Worm (Caenorhabditis elegans) whole organism, L2 larva: Measurements from ENCODE around the gene F49F1.14.

ENCODE experiments used
- C34F6.9 ChIP-seq: fragments of 150-350 bp; optimal IDR thresholded peaks from 2 replicates; lab custom pipeline; 2014; ENCODE audit warnings: missing biosample characterization, missing genetic modification characterization
- R02D3.7 ChIP-seq: fragments of 150-350 bp; optimal IDR thresholded peaks from 2 replicates; lab custom pipeline; 2014; ENCODE audit warnings: missing biosample characterization, missing genetic modification characterization
- Y55F3AM.14 ChIP-seq: fragments of 200-800 bp; sonication (Bioruptor generic); optimal IDR thresholded peaks from 2 replicates; lab custom pipeline; 2018; ENCODE audit warnings: mild to moderate bottlenecking, missing genetic modification characterization, missing compliant biosample characterization
- ZK546.5 ChIP-seq: sonication (generic microtip); optimal IDR thresholded peaks from 2 replicates; lab custom pipeline; 2017; ENCODE audit warnings: missing biosample characterization, missing genetic modification characterization
- alr-1 ChIP-seq: fragments of 150-350 bp; optimal IDR thresholded peaks from 2 replicates; lab custom pipeline; 2014; ENCODE audit warnings: missing biosample characterization, missing genetic modification characterization
- ama-1 ChIP-seq: fragments of 150-350 bp; optimal IDR thresholded peaks from 2 replicates; lab custom pipeline; 2018; ENCODE audit warnings: inconsistent platforms
- blmp-1 ChIP-seq: sonication (generic microtip); optimal IDR thresholded peaks from 2 replicates; lab custom pipeline; 2017; ENCODE audit warnings: missing genetic modification characterization, mild to moderate bottlenecking, missing compliant biosample characterization, antibody characterized with exemption, moderate library complexity; ENCODE audit not compliant: insufficient read depth
- ceh-16 ChIP-seq: fragments of 150-350 bp; optimal IDR thresholded peaks from 2 replicates; lab custom pipeline; 2014; ENCODE audit warnings: missing biosample characterization, missing genetic modification characterization
- ceh-82 ChIP-seq: fragments of 150-350 bp; optimal IDR thresholded peaks from 2 replicates; lab custom pipeline; 2014; ENCODE audit warnings: missing biosample characterization, missing genetic modification characterization
- crh-2 ChIP-seq: sonication (generic microtip); optimal IDR thresholded peaks from 2 replicates; lab custom pipeline; 2017; ENCODE audit warnings: missing biosample characterization, missing genetic modification characterization
- egl-27 ChIP-seq: sonication (generic microtip); optimal IDR thresholded peaks from 3 replicates; lab custom pipeline; 2017; ENCODE audit warnings: missing biosample characterization, missing genetic modification reagents, missing genetic modification characterization
- elt-1 ChIP-seq: fragments of 150-350 bp; optimal IDR thresholded peaks from 2 replicates; lab custom pipeline; 2014; ENCODE audit warnings: missing biosample characterization, missing genetic modification characterization
- elt-3 ChIP-seq: sonication (generic microtip); optimal IDR thresholded peaks from 2 replicates; lab custom pipeline; 2017; ENCODE audit warnings: missing biosample characterization, missing genetic modification characterization
- fos-1 ChIP-seq: fragments of 150-350 bp; optimal IDR thresholded peaks from 2 replicates; lab custom pipeline; 2014; ENCODE audit warnings: missing biosample characterization, missing genetic modification characterization
- gmeb-1 ChIP-seq: fragments of 150-350 bp; optimal IDR thresholded peaks from 2 replicates; lab custom pipeline; 2014; ENCODE audit warnings: missing biosample characterization, missing genetic modification characterization
- lsy-2 ChIP-seq, 2 experiments: fragments of 150-350 bp in 1 of 2; sonication (generic microtip) in 1 of 2; optimal IDR thresholded peaks; 2 replicates each; lab custom pipeline; 2014 to 2017; ENCODE audit warnings: missing biosample characterization in 2 of 2, missing genetic modification characterization in 2 of 2
- mab-5 ChIP-seq: fragments of 150-350 bp; optimal IDR thresholded peaks from 2 replicates; lab custom pipeline; 2014; ENCODE audit warnings: missing biosample characterization, missing genetic modification characterization
- mbf-1 ChIP-seq: sonication (generic microtip); optimal IDR thresholded peaks from 2 replicates; lab custom pipeline; 2017; ENCODE audit warnings: missing biosample characterization, missing genetic modification characterization
- mdl-1 ChIP-seq, 2 experiments: fragments of 150-350 bp in 1 of 2; sonication (generic microtip) in 1 of 2; optimal IDR thresholded peaks; 2 replicates each; lab custom pipeline; 2017; ENCODE audit warnings: missing biosample characterization in 2 of 2, missing genetic modification characterization in 2 of 2
- nhr-12 ChIP-seq: fragments of 150-350 bp; optimal IDR thresholded peaks from 2 replicates; lab custom pipeline; 2014; ENCODE audit warnings: missing biosample characterization, missing genetic modification characterization
- nhr-129 ChIP-seq: fragments of 150-350 bp; optimal IDR thresholded peaks from 2 replicates; lab custom pipeline; 2014; ENCODE audit warnings: missing biosample characterization, missing genetic modification characterization
- nhr-21 ChIP-seq: fragments of 150-350 bp; optimal IDR thresholded peaks from 2 replicates; lab custom pipeline; 2014; ENCODE audit warnings: missing biosample characterization, missing genetic modification characterization
- nhr-23 ChIP-seq: fragments of 150-350 bp; optimal IDR thresholded peaks from 2 replicates; lab custom pipeline; 2014; ENCODE audit warnings: missing biosample characterization, missing genetic modification reagents, missing genetic modification characterization
- nhr-25 ChIP-seq: fragments of 150-350 bp; sonication (generic microtip); optimal IDR thresholded peaks from 3 replicates; lab custom pipeline; 2014; ENCODE audit warnings: missing biosample characterization, missing genetic modification characterization
- nhr-6 ChIP-seq: fragments of 150-350 bp; optimal IDR thresholded peaks from 2 replicates; lab custom pipeline; 2014; ENCODE audit warnings: missing biosample characterization, missing genetic modification characterization
- nhr-77 ChIP-seq: fragments of 150-350 bp; optimal IDR thresholded peaks from 2 replicates; lab custom pipeline; 2014; ENCODE audit warnings: missing biosample characterization, missing genetic modification characterization
- peb-1 ChIP-seq: fragments of 150-350 bp; optimal IDR thresholded peaks from 2 replicates; lab custom pipeline; 2014; ENCODE audit warnings: missing biosample characterization, missing genetic modification characterization
- sem-4 ChIP-seq: fragments of 150-350 bp; optimal IDR thresholded peaks from 2 replicates; lab custom pipeline; 2014; ENCODE audit warnings: missing biosample characterization, missing genetic modification reagents, missing genetic modification characterization
- skn-1 ChIP-seq: sonication (generic microtip); optimal IDR thresholded peaks from 2 replicates; lab custom pipeline; 2017; ENCODE audit warnings: missing biosample characterization, missing genetic modification characterization
- sma-3 ChIP-seq: sonication (generic microtip); optimal IDR thresholded peaks from 2 replicates; lab custom pipeline; 2016; ENCODE audit warnings: missing genetic modification reagents, missing genetic modification characterization, missing compliant biosample characterization
- sma-9 ChIP-seq, 2 experiments: fragments of 150-350 bp in 1 of 2; sonication (generic microtip) in 1 of 2; optimal IDR thresholded peaks; 2 replicates each; lab custom pipeline; 2014 to 2016; ENCODE audit warnings: missing genetic modification characterization in 2 of 2, mild to moderate bottlenecking in 1 of 2, missing biosample characterization in 1 of 2, missing compliant biosample characterization in 1 of 2, missing genetic modification reagents in 1 of 2, moderate library complexity in 1 of 2
- snpc-4 ChIP-seq: fragments of 150-350 bp; optimal IDR thresholded peaks from 2 replicates; lab custom pipeline; 2014; ENCODE audit warnings: missing biosample characterization, missing genetic modification characterization
- unc-55 ChIP-seq: fragments of 150-350 bp; sonication (generic microtip); optimal IDR thresholded peaks from 3 replicates; lab custom pipeline; 2014; ENCODE audit warnings: missing biosample characterization, missing genetic modification reagents, missing genetic modification characterization
- zag-1 ChIP-seq: fragments of 150-350 bp; optimal IDR thresholded peaks from 2 replicates; lab custom pipeline; 2014; ENCODE audit warnings: missing biosample characterization, missing genetic modification characterization
- ztf-1 ChIP-seq: fragments of 200-800 bp; sonication (Bioruptor generic); conservative IDR thresholded peaks from 2 replicates; pipeline ENCODE4 v1.3.6; 2022; ENCODE audit warnings: missing genetic modification characterization, missing compliant biosample characterization
- ztf-4 ChIP-seq: fragments of 150-350 bp; optimal IDR thresholded peaks from 2 replicates; lab custom pipeline; 2014; ENCODE audit warnings: missing biosample characterization, missing genetic modification characterization

Gene F49F1.14

DNA sequence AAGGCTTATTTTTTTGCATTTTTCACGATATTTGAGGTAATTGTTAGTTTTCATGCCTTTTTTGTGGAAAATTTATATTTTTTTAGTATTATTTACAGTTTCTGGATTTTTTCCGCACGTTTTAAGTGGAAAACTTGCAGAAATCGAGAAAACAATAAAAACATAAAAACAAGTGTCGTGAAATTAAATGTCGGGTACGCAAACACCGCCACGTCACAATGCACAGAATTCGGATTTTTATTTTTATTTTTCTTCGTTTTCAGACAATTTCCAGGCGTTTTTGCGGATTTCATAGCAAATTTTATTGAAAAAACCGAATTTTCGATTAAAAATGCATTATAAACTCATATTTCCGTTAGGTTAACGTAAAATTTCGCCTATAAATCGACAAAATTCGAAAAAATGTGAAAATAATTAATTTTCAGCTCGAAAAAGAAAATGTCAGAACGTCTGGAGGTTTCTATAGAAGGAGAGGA is 26.5 kb downstream of the F49F1.14 start, which contains the start of gene C35B1.2:
Gene C35B1.2, plus strand, starts transcription at position 426 of the 476 bp plus-strand sequence.
- peak; percentile 39 for TF ChIP-seq unc-55
- peak; percentile 20 for TF ChIP-seq C34F6.9 (tag; lab: Kevin White, UChicago)
- peak in 1 of 2 experiments; percentile 57 for TF ChIP-seq lsy-2 (tag; optimal IDR thresholded peaks at IDR 0.05; lab: Kevin White, UChicago)
- no peak for TF ChIP-seq fos-1
- peak; percentile 37 for TF ChIP-seq sma-3 (GFP tag; lab: Kevin White, UChicago)
- TF ChIP-seq crh-2 (tag; lab: Kevin White, UChicago), result peak; percentile 61

DNA sequence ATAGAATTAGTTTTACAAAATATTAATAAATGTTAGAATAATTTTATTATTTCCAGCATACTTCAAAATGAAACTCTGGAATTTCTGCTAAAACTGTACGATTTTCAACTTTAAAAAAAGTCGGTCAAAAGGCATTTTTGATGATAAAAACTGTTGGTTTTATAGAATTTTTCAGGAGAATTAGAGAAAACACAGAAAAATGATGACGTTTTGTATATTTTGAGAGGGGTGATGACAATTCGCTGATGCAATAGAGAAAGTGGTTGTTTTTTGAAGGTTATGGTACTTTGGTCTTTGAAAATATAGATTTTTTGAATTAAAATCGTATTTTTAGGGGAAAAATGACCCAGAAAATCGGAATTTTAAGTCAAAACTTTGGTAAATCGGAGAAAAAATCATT is 27.3 kb downstream of the F49F1.14 start:
- TF ChIP-seq nhr-129 (tag; lab: Kevin White, UChicago), result peak; percentile 68
- TF ChIP-seq fos-1, result peak; percentile 72
- peak; percentile 64 for TF ChIP-seq crh-2 (tag; lab: Kevin White, UChicago)
- peak; percentile 45 for TF ChIP-seq sma-3 (GFP tag; lab: Kevin White, UChicago)
- TF ChIP-seq elt-1 (tag; lab: Kevin White, UChicago), result no peak
- no peak for TF ChIP-seq peb-1 (tag; lab: Kevin White, UChicago)
- peak; percentile 2 for TF ChIP-seq gmeb-1 (tag; lab: Kevin White, UChicago)
- TF ChIP-seq lsy-2 (tag; optimal IDR thresholded peaks at IDR 0.05; lab: Kevin White, UChicago), result peak in 1 of 2 experiments; percentile 5
- TF ChIP-seq nhr-77 (tag; lab: Kevin White, UChicago), result no peak
- peak; percentile 14 for TF ChIP-seq nhr-25 (tag; lab: Kevin White, UChicago)
- no peak for TF ChIP-seq nhr-21 (tag; lab: Kevin White, UChicago)
- TF ChIP-seq skn-1, result peak; percentile 96
- peak; percentile 11 for TF ChIP-seq sma-9 (GFP tag; optimal IDR thresholded peaks at IDR 0.05; lab: Kevin White, UChicago)
- no peak for TF ChIP-seq sma-9 (tag; optimal IDR thresholded peaks at IDR 0.05; lab: Kevin White, UChicago)
- no peak for TF ChIP-seq mab-5 (tag; lab: Kevin White, UChicago)
- TF ChIP-seq blmp-1 (tag; lab: Kevin White, UChicago), result peak; percentile 26
- no peak for TF ChIP-seq sem-4 (tag; lab: Kevin White, UChicago)

DNA sequence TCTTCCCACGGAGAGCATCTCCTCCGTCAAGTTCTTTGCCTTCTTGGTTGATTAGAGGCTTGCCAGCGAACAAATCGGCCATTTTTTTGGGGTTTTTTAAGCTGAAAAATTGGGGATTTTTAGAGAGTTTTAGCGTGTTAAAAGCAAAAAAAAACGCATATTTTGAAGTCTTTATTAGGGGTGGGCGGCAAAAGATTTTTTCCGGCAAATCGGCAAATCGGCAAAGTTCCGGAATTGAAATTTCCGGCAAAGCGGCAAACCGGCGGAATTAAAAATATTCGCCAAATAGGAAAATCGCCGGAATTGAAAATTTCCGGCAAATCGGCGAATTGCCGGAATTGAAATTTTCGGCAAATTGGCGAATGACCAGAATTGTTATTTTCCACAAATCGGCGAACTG is 28.2 kb downstream of the F49F1.14 start, which contains the start of gene C35B1.5:
Gene C35B1.5, minus strand, starts transcription at position 101 of the 400 bp plus-strand sequence.
- TF ChIP-seq nhr-12 (no peak), nhr-77 (tag; lab: Kevin White, UChicago) (no peak), mdl-1 (tag; optimal IDR thresholded peaks at IDR 0.05; lab: Kevin White, UChicago) (no peak), nhr-6 (tag; lab: Kevin White, UChicago) (no peak), blmp-1 (tag; lab: Kevin White, UChicago) (no peak), R02D3.7 (tag; lab: Kevin White, UChicago) (no peak), ceh-82 (tag; lab: Kevin White, UChicago) (no peak), fos-1 (no peak), sma-3 (GFP tag; lab: Kevin White, UChicago) (no peak), sma-9 (GFP tag; optimal IDR thresholded peaks at IDR 0.05; lab: Kevin White, UChicago) (no peak), sma-9 (tag; optimal IDR thresholded peaks at IDR 0.05; lab: Kevin White, UChicago) (no peak), elt-1 (tag; lab: Kevin White, UChicago) (no peak), ama-1 (lab: Kevin White, UChicago) (no peak), nhr-129 (tag; lab: Kevin White, UChicago) (no peak), ztf-1 (GFP tag; lab: Robert Waterston, UW) (no peak), mab-5 (tag; lab: Kevin White, UChicago) (no peak), mbf-1 (tag; lab: Kevin White, UChicago) (no peak)

DNA sequence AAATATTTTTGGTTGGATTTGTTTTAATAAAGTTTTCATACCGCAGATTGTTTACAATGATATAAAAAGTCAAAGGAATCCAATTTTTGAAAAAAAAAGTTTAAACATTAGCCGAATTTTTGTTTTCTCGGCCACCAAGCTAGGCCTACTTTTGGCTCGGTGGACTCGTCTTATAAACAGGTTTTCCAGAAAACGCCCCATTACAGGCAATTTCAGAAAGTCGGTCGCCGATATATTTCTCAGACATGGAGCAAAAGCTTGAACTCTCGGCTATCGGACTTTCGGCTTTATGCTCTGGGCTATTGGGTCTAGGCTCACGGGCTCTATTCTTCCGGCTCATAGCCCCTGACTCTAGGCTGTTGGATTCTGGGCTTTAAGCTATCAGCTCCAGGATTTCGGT is 29.2 kb downstream of the F49F1.14 start:
- TF ChIP-seq snpc-4 (tag; lab: Kevin White, UChicago) (no peak), ama-1 (lab: Kevin White, UChicago) (no peak), zag-1 (tag; lab: Kevin White, UChicago) (no peak), mab-5 (tag; lab: Kevin White, UChicago) (no peak), nhr-21 (tag; lab: Kevin White, UChicago) (no peak), Y55F3AM.14 (GFP tag; lab: Kevin White, UChicago) (no peak), unc-55 (no peak), sem-4 (tag; lab: Kevin White, UChicago) (no peak), ZK546.5 (tag; lab: Kevin White, UChicago) (no peak), C34F6.9 (tag; lab: Kevin White, UChicago) (no peak), egl-27 (no peak), nhr-77 (tag; lab: Kevin White, UChicago) (no peak), nhr-23 (tag; lab: Kevin White, UChicago) (no peak), ztf-4 (tag; lab: Kevin White, UChicago) (no peak), lsy-2 (tag; optimal IDR thresholded peaks at IDR 0.05; lab: Kevin White, UChicago) (no peak), R02D3.7 (tag; lab: Kevin White, UChicago) (no peak), alr-1 (no peak), elt-3 (tag; lab: Kevin White, UChicago) (no peak), skn-1 (no peak), ceh-16 (tag; lab: Kevin White, UChicago) (no peak)
- TF ChIP-seq, all 48 proteins: peak for 0
